Worm (Caenorhabditis elegans): ENCODE data around the gene pstk-1.

The pstk-1 gene

DNA sequence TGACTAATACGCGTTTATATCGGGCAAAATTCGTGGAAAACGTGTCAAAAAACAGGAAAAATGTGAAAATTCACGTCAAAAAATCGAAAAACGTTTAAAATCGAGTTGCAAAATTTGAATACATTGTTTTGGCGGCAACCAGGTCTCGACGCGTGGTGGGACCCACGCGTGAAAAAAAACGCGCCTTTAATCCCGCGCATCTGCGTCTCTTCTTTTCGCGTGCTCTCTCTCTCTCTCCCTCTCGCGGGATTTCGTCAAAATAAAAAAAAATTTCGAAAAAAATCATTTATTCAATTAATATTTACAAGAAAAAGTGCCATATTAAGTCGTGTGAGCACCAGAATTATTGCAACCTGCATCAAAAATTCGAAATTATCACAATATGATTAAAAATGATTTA, 13.1 kb upstream of the pstk-1 start, which contains the start of gene ani-1 (continued):
- TF ChIP-seq grh-1 (GFP tag; IDR thresholded peaks at IDR 0.05) = no peak; the same call in 1 of the 2 replicates
- TF ChIP-seq unc-130 (tag; optimal IDR thresholded peaks at IDR 0.05) = peak; percentile 75
- TF ChIP-seq fos-1 (tag; optimal IDR thresholded peaks at IDR 0.05) = no peak
- peak; percentile 84 for TF ChIP-seq nhr-85 (tag)
- no peak for TF ChIP-seq sptf-1 (tag; optimal IDR thresholded peaks at IDR 0.05)
- no peak for TF ChIP-seq ets-5 (GFP tag; IDR thresholded peaks at IDR 0.05)
- peak; percentile 61 for TF ChIP-seq skn-1 (tag; optimal IDR thresholded peaks at IDR 0.05)

DNA sequence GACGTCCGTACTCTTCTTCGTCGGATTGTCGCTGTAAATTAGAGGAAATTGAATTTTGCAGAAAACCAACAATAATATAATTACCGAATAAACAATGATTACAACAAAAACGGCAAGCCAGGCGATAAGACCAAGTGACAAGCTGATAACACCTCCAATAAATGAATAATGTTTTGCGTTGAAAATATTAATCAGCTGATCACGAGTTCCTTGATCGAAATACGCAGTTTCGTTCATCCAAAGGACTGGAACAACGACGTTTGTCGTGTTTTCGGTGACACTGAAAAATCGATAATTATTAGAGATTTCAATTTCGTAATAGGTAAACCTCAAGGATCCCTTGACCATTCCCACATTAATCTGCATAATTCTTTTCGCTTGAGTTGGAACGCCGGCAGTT, 12.6 kb upstream of the pstk-1 start:
- TF ChIP-seq F16B12.6 (tag; optimal IDR thresholded peaks at IDR 0.05) (no peak), efl-1 (optimal IDR thresholded peaks at IDR 0.05) (no peak), efl-1 (GFP tag; optimal IDR thresholded peaks at IDR 0.05 in 1 of 2) (peak in 1 of 2 experiments; percentile 70), ceh-63 (GFP tag; optimal IDR thresholded peaks at IDR 0.05) (no peak), nhr-85 (tag) (no peak), snu-23 (GFP tag; optimal IDR thresholded peaks at IDR 0.05) (no peak), grh-1 (GFP tag; IDR thresholded peaks at IDR 0.05) (no peak), skn-1 (tag; optimal IDR thresholded peaks at IDR 0.05) (no peak), unc-30 (tag; optimal IDR thresholded peaks at IDR 0.05) (no peak), elt-2 (tag; optimal IDR thresholded peaks at IDR 0.05) (peak; percentile 76), nhr-47 (tag; optimal IDR thresholded peaks at IDR 0.05) (no peak)

DNA sequence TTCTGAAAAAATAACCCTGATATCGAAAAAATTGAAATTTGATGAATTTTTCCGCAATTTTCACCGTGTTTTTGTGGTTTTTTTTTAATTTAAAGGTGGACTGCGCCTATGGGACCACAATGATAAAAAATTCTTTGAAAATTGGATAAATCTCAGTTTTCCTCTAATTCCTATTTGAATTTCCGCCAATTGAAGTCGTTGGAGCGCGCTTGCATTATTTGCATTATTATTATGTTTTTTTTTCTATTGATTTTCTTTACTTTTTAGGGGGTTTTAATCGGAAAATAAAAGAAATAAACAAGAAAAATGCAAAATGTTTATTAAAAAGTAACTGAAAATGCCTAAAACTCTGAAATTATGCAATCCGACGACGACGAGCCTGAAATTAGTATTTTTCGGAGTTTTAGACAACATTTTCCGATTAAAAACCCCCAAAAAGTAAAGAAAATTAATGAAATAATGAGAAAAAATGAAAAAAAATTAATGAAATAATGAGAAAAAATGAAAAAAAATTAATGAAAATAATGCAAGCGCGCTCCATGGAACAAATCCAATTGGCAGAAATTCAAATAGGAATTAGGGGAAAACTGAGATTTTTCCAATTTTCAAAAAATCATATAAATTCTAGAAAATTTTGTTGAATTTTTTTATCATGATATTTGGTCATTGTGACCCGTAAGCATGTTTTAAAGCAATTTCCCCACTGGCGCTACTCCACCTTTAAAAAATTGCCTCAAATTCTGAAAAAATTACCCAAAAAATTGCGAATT, 10.6 kb upstream of the pstk-1 start:
- TF ChIP-seq fkh-10 (GFP tag; optimal IDR thresholded peaks at IDR 0.05) (no peak), lin-35 (GFP tag; optimal IDR thresholded peaks at IDR 0.05) (peak in 1 of 2 experiments; percentile 13), ceh-90 (tag; optimal IDR thresholded peaks at IDR 0.05) (no peak), lin-13 (GFP tag; optimal IDR thresholded peaks at IDR 0.05) (no peak), pqm-1 (tag; optimal IDR thresholded peaks at IDR 0.05) (no peak), snpc-4 (tag; optimal IDR thresholded peaks at IDR 0.05) (no peak), blmp-1 (tag; optimal IDR thresholded peaks at IDR 0.05) (no peak), pax-3 (tag; optimal IDR thresholded peaks at IDR 0.05) (no peak), aly-2 (tag; optimal IDR thresholded peaks at IDR 0.05) (no peak), dpl-1 (GFP tag; optimal IDR thresholded peaks at IDR 0.05) (peak in 2 of 3 experiments; percentile 23 to 39), efl-1 (optimal IDR thresholded peaks at IDR 0.05) (peak in 1 of 2 experiments; percentile 53), efl-1 (GFP tag; optimal IDR thresholded peaks at IDR 0.05 in 1 of 2) (peak; percentile 34 to 95), fkh-8 (tag; optimal IDR thresholded peaks at IDR 0.05) (no peak), nhr-47 (tag; optimal IDR thresholded peaks at IDR 0.05) (no peak), nhr-237 (tag; optimal IDR thresholded peaks at IDR 0.05) (no peak), pag-3 (tag; optimal IDR thresholded peaks at IDR 0.05; ENCODE audit: borderline replicate concordance, insufficient read depth) (no peak), ztf-4 (tag; optimal IDR thresholded peaks at IDR 0.05) (peak; percentile 79)

DNA sequence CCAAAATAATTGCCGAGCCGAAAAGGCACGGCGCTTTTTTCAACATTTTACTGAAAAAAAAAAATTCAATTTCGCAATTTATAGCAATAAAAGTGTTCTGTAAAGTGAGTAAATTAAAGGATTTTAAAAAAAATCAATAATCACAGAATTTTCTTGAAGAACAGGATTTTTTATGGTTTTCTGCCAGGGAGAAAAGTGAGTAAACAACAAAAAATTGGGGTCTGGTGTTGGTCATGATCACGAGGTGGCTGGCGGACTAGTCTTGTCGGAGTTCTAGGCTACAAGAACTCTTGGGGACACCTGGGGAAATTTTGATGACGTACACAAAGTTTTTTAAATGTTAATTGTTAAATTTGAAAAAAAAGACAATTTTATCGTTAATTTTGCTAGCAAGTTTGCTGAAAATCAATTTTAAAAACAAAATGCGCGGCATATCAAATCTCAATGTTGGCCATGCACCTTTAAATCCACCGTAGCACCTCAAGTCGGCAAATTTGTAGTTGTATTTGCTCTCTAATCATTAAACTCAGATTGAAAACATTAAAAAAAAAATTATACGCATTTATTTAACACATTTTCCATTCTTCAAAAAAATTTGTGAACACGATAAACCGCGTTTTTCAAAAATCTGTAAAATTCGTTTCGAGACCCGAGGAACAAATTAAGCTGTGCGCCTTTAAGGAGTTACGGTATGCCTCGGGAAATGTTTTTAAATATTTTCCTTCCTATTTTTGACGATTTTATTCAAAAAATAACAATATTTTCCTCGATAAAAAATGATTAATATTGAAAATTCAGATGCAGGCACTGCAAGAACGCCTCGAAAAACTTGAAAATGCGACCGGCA, 9.4 kb upstream of the pstk-1 start, which contains the start of the genes scav-3 and Y49E10.21:
TSS of gene scav-3 (minus strand) at position 50 of the 847 bp plus-strand sequence.
TSS of gene Y49E10.21 (plus strand) at position 797 of the 847 bp plus-strand sequence.
- peak; percentile 34 for TF ChIP-seq skn-1 (tag; optimal IDR thresholded peaks at IDR 0.05)
- no peak for TF ChIP-seq sox-4 (tag; optimal IDR thresholded peaks at IDR 0.05)
- TF ChIP-seq nhr-76 (tag; optimal IDR thresholded peaks at IDR 0.05) = no peak
- TF ChIP-seq efl-1 (optimal IDR thresholded peaks at IDR 0.05) = peak; percentile 44 to 52
- peak; percentile 21 to 61 for TF ChIP-seq efl-1 (GFP tag; optimal IDR thresholded peaks at IDR 0.05 in 1 of 2)
- peak; percentile 52 for TF ChIP-seq snu-23 (GFP tag; optimal IDR thresholded peaks at IDR 0.05)
- peak; percentile 9 to 56 (median 41) for TF ChIP-seq dpl-1 (GFP tag; optimal IDR thresholded peaks at IDR 0.05)
- no peak for TF ChIP-seq unc-130 (tag; optimal IDR thresholded peaks at IDR 0.05)
- TF ChIP-seq mep-1 (tag; optimal IDR thresholded peaks at IDR 0.05) = peak; percentile 63
- peak; percentile 31 for TF ChIP-seq blmp-1 (tag; optimal IDR thresholded peaks at IDR 0.05)
- TF ChIP-seq nhr-237 (tag; optimal IDR thresholded peaks at IDR 0.05) = no peak
- peak in 1 of 6 experiments; percentile 18 for TF ChIP-seq elt-3 (tag; optimal IDR thresholded peaks at IDR 0.05)
- TF ChIP-seq lin-35 (GFP tag; optimal IDR thresholded peaks at IDR 0.05) = peak; percentile 42 to 66
- TF ChIP-seq F16B12.6 (tag; optimal IDR thresholded peaks at IDR 0.05) = peak; percentile 17
- no peak for TF ChIP-seq alr-1 (tag; optimal IDR thresholded peaks at IDR 0.05; ENCODE audit: borderline replicate concordance)
- peak; percentile 41 for TF ChIP-seq xbp-1 (tag; optimal IDR thresholded peaks at IDR 0.05)
- TF ChIP-seq isw-1 (GFP tag; IDR thresholded peaks at IDR 0.05) = no peak
- no peak for TF ChIP-seq egl-27 (tag; optimal IDR thresholded peaks at IDR 0.05)
- TF ChIP-seq ceh-82 (tag; optimal IDR thresholded peaks at IDR 0.05) = peak in 1 of 3 experiments; percentile 2
- TF ChIP-seq lsy-2 (tag; optimal IDR thresholded peaks at IDR 0.05) = peak; percentile 37 to 48
- TF ChIP-seq nhr-85 (tag) = peak; percentile 74

All from whole organism, L1 larva.